Fruit fly (Drosophila melanogaster): ENCODE results near the gene thoc6.

DNA sequence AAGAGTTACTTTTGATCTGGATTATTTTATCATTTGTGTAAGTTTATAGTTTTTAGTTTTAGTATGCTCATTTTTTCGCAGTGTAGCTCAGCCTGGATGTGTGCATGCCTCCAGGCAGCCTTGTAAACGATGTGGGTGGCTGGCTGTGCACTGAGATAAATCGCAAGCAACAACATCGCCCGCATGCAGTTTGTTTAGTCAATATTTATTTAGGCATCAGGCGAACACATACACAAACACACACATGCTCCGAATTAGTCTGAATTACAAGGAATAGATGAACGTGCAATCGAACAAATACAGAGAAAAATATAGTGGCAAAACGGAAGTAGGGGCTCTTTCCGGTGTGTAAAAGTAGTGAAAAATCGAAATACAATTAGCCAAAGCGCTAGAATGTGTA lies 30.4 kb downstream of the thoc6 start:
- TF ChIP-seq CG16779 (tag; optimal IDR thresholded peaks at IDR 0.05) = no peak
- TF ChIP-seq cyc (GFP tag; optimal IDR thresholded peaks at IDR 0.05) = no peak

All from whole organism, prepupa.